Fruit fly (Drosophila melanogaster): Measurements from ENCODE around the gene Ype.

The Ype gene

dm6 chrX:13373239-13374153 lies 13.7 kb downstream of the Ype start (continued):
- peak; percentile 34 for TF ChIP-seq nerfin-1 (tag; optimal IDR thresholded peaks at IDR 0.05)
- TF ChIP-seq oc (tag; optimal IDR thresholded peaks at IDR 0.05) = peak; percentile 86
- no peak for TF ChIP-seq CG10321 (GFP tag; IDR thresholded peaks at IDR 0.05)
- peak; percentile 17 for TF ChIP-seq CHES-1-like (GFP tag; optimal IDR thresholded peaks at IDR 0.05)
- 0 out of 2 replicates have a peak, but pooled peaks have one; percentile 28 for TF ChIP-seq seq (GFP tag; IDR thresholded peaks at IDR 0.05)
- TF ChIP-seq CG5245 (GFP tag; optimal IDR thresholded peaks at IDR 0.05) = peak; percentile 74
- TF ChIP-seq Adf1 (GFP tag; IDR thresholded peaks at IDR 0.05) = peak; percentile 92
- no peak for TF ChIP-seq vnd (GFP tag; IDR thresholded peaks at IDR 0.05; ENCODE audit: partially characterized antibody)
- TF ChIP-seq CG13775 (GFP tag; optimal IDR thresholded peaks at IDR 0.05) = peak; percentile 81
- TF ChIP-seq ERR (GFP tag; optimal IDR thresholded peaks at IDR 0.05) = no peak
- no peak for TF ChIP-seq disco-r (GFP tag; optimal IDR thresholded peaks at IDR 0.05)
- no peak for TF ChIP-seq Doc3 (GFP tag; IDR thresholded peaks at IDR 0.05; ENCODE audit: partially characterized antibody)
- no peak for TF ChIP-seq Kr (GFP tag; optimal IDR thresholded peaks at IDR 0.05)
- TF ChIP-seq Dll (GFP tag; IDR thresholded peaks at IDR 0.05; ENCODE audit: partially characterized antibody) = no peak
- TF ChIP-seq nerfin-2 (GFP tag; IDR thresholded peaks at IDR 0.05; ENCODE audit: partially characterized antibody) = no peak
- no peak for TF ChIP-seq repo (GFP tag; optimal IDR thresholded peaks at IDR 0.05)
- TF ChIP-seq CkIIα-i1 (GFP tag; IDR thresholded peaks at IDR 0.05) = no peak
- TF ChIP-seq HHEX (GFP tag; optimal IDR thresholded peaks at IDR 0.05) = peak; percentile 84
- TF ChIP-seq nom (GFP tag; optimal IDR thresholded peaks at IDR 0.05) = peak; percentile 68
- TF ChIP-seq CG17359 (tag; optimal IDR thresholded peaks at IDR 0.05) = peak; percentile 89
- TF ChIP-seq bcd (GFP tag; optimal IDR thresholded peaks at IDR 0.05) = peak; percentile 74
- peak; percentile 18 to 36 for TF ChIP-seq chif (GFP tag; optimal IDR thresholded peaks at IDR 0.05)
- TF ChIP-seq CG17612 (GFP tag; IDR thresholded peaks at IDR 0.05) = peak; percentile 41; the same call in 1 of the 2 replicates
- TF ChIP-seq zf30C (GFP tag; optimal IDR thresholded peaks at IDR 0.05) = peak; percentile 97
- TF ChIP-seq CG14710 (tag; optimal IDR thresholded peaks at IDR 0.05) = peak; percentile 85
- peak; percentile 54 for TF ChIP-seq CG30020 (tag; optimal IDR thresholded peaks at IDR 0.05)
- no peak for TF ChIP-seq CG3838 (GFP tag; optimal IDR thresholded peaks at IDR 0.05)
- peak; percentile 65 for TF ChIP-seq NFAT (GFP tag; IDR thresholded peaks at IDR 0.05)
- peak; percentile 79 for TF ChIP-seq salm (tag; optimal IDR thresholded peaks at IDR 0.05)
- TF ChIP-seq Mes4 (GFP tag; optimal IDR thresholded peaks at IDR 0.05) = peak; percentile 61
- peak; percentile 68 for TF ChIP-seq sqz (GFP tag; optimal IDR thresholded peaks at IDR 0.05)
- peak; percentile 79 for TF ChIP-seq CG6689 (GFP tag; IDR thresholded peaks at IDR 0.05)
- no peak for TF ChIP-seq CG7745 (tag; optimal IDR thresholded peaks at IDR 0.05)
- peak; percentile 34 for TF ChIP-seq CG10274 (GFP tag; optimal IDR thresholded peaks at IDR 0.05)
- peak; percentile 80 for TF ChIP-seq CG1602 (GFP tag; optimal IDR thresholded peaks at IDR 0.05)
- peak; percentile 86 for TF ChIP-seq Blimp-1 (GFP tag; optimal IDR thresholded peaks at IDR 0.05)
- peak; percentile 62 for TF ChIP-seq pros (GFP tag; optimal IDR thresholded peaks at IDR 0.05)
- TF ChIP-seq HmgD (GFP tag; optimal IDR thresholded peaks at IDR 0.05) = no peak
- TF ChIP-seq Nf-YC (tag; optimal IDR thresholded peaks at IDR 0.05) = peak; percentile 73
- no peak for TF ChIP-seq sima (GFP tag; optimal IDR thresholded peaks at IDR 0.05)
- TF ChIP-seq az2 (GFP tag; optimal IDR thresholded peaks at IDR 0.05) = peak; percentile 85
- peak; percentile 68; the same call in 2 of the 3 replicates for TF ChIP-seq CG14050 (GFP tag; IDR thresholded peaks at IDR 0.05)
- peak; percentile 67 for TF ChIP-seq gcm2 (GFP tag; optimal IDR thresholded peaks at IDR 0.05)
- TF ChIP-seq stwl (tag; optimal IDR thresholded peaks at IDR 0.05) = peak; percentile 10
- TF ChIP-seq CG10959 (GFP tag; IDR thresholded peaks at IDR 0.05) = 0 out of 2 replicates have a peak, but pooled peaks have one; percentile 15
- TF ChIP-seq toy (GFP tag; IDR thresholded peaks at IDR 0.05) = no peak; the same call in 1 of the 2 replicates
- peak; percentile 81 for TF ChIP-seq Ssrp (tag; optimal IDR thresholded peaks at IDR 0.05)
- TF ChIP-seq h (optimal IDR thresholded peaks at IDR 0.05) = no peak
